Worm (Caenorhabditis elegans) whole organism, L1 larva: ENCODE data around the gene npr-43.
A peak's percentile ranks its signal among the peaks of the same experiment; 100 is the strongest.

Experiments used
- C04F5.9 ChIP-seq: sonication (generic microtip); optimal IDR thresholded peaks from 2 replicates; lab custom pipeline; 2016; ENCODE audit warnings: missing genetic modification characterization, missing compliant biosample characterization
- F16B12.6 ChIP-seq: fragments of 150-350 bp; optimal IDR thresholded peaks from 2 replicates; lab custom pipeline; 2014; ENCODE audit warnings: missing biosample characterization, missing genetic modification characterization
- alr-1 ChIP-seq: fragments of 200-800 bp; sonication (Bioruptor generic); optimal IDR thresholded peaks from 2 replicates; lab custom pipeline; 2018; ENCODE audit warnings: borderline replicate concordance, mild to moderate bottlenecking, missing genetic modification characterization, missing compliant biosample characterization
- blmp-1 ChIP-seq: fragments of 150-350 bp; optimal IDR thresholded peaks from 2 replicates; lab custom pipeline; 2014; ENCODE audit warnings: missing biosample characterization, missing genetic modification characterization
- ceh-63 ChIP-seq: fragments of 200-800 bp; sonication (Bioruptor generic); optimal IDR thresholded peaks from 2 replicates; lab custom pipeline; 2018; ENCODE audit warnings: mild to moderate bottlenecking, missing genetic modification characterization, missing compliant biosample characterization
- ceh-8 ChIP-seq: fragments of 200-800 bp; sonication (Bioruptor generic); optimal IDR thresholded peaks from 2 replicates; lab custom pipeline; 2018; ENCODE audit warnings: mild to moderate bottlenecking, missing genetic modification characterization, moderate library complexity, missing compliant biosample characterization
- ceh-82 ChIP-seq, 3 experiments: fragments of 150-350 bp in 1 of 3; sonication (generic microtip) in 2 of 3; optimal IDR thresholded peaks; 2 replicates each; lab custom pipeline; 2014 to 2017; ENCODE audit warnings: missing biosample characterization in 3 of 3, missing genetic modification characterization in 3 of 3
- ces-1 ChIP-seq: fragments of 150-350 bp; optimal IDR thresholded peaks from 2 replicates; lab custom pipeline; 2014; ENCODE audit warnings: missing biosample characterization, missing genetic modification reagents, missing genetic modification characterization
- dpl-1 ChIP-seq, 3 experiments: fragments of 150-350 bp in 2 of 3; sonication (generic microtip) in 1 of 3; optimal IDR thresholded peaks; 2 replicates each; lab custom pipeline; 2014 to 2017; ENCODE audit warnings: missing biosample characterization in 3 of 3, missing genetic modification characterization in 3 of 3, missing genetic modification reagents in 3 of 3
- dsc-1 ChIP-seq: sonication (generic microtip); optimal IDR thresholded peaks from 2 replicates; lab custom pipeline; 2016; ENCODE audit warnings: mild to moderate bottlenecking, missing genetic modification characterization, missing compliant biosample characterization
- efl-3 ChIP-seq: fragments of 200-800 bp; sonication (Bioruptor generic); optimal IDR thresholded peaks from 2 replicates; lab custom pipeline; 2018; ENCODE audit warnings: mild to moderate bottlenecking, missing genetic modification characterization, missing compliant biosample characterization
- egl-27 ChIP-seq, 2 experiments: fragments of 150-350 bp in 1 of 2; sonication (generic microtip); optimal IDR thresholded peaks; 3 replicates each; lab custom pipeline; 2017 to 2018; ENCODE audit warnings: missing biosample characterization in 2 of 2, missing genetic modification characterization in 2 of 2, missing genetic modification reagents in 2 of 2
- elt-3 ChIP-seq, 6 experiments: fragments of 150-350 bp in 1 of 6; sonication (generic microtip); optimal IDR thresholded peaks; 2 replicates each; lab custom pipeline; 2017 to 2018; ENCODE audit warnings: missing biosample characterization in 6 of 6, missing genetic modification characterization in 6 of 6, inconsistent platforms in 1 of 6
- grh-1 ChIP-seq: fragments of 200-800 bp; sonication (Bioruptor generic); IDR thresholded peaks from 2 replicates; pipeline ENCODE4 v1.3.6; 2022; ENCODE audit warnings: missing genetic modification reagents, missing genetic modification characterization, missing compliant biosample characterization
- hlh-17 ChIP-seq: fragments of 200-800 bp; sonication (Bioruptor generic); optimal IDR thresholded peaks from 2 replicates; lab custom pipeline; 2018; ENCODE audit warnings: missing genetic modification characterization, mild to moderate bottlenecking, missing compliant biosample characterization, moderate library complexity, borderline replicate concordance
- hpl-2 ChIP-seq: fragments of 150-350 bp; optimal IDR thresholded peaks from 2 replicates; lab custom pipeline; 2014; ENCODE audit warnings: missing biosample characterization, missing genetic modification reagents, missing genetic modification characterization
- irx-1 ChIP-seq: sonication (generic microtip); optimal IDR thresholded peaks from 2 replicates; lab custom pipeline; 2016; ENCODE audit warnings: missing genetic modification characterization, missing compliant biosample characterization
- jun-1 ChIP-seq: fragments of 150-350 bp; optimal IDR thresholded peaks from 2 replicates; lab custom pipeline; 2014; ENCODE audit warnings: missing biosample characterization, missing genetic modification reagents, missing genetic modification characterization
- lin-13 ChIP-seq: fragments of 150-350 bp; optimal IDR thresholded peaks from 2 replicates; lab custom pipeline; 2014; ENCODE audit warnings: missing biosample characterization, missing genetic modification reagents, missing genetic modification characterization
- lin-14 ChIP-seq: fragments of 200-800 bp; sonication (Bioruptor generic); optimal IDR thresholded peaks from 2 replicates; lab custom pipeline; 2018; ENCODE audit warnings: mild to moderate bottlenecking, missing genetic modification characterization, moderate library complexity, missing compliant biosample characterization
- lin-15B ChIP-seq: fragments of 150-350 bp; sonication (generic microtip); optimal IDR thresholded peaks from 3 replicates; lab custom pipeline; 2014; ENCODE audit warnings: missing biosample characterization, missing genetic modification characterization
- lin-35 ChIP-seq, 2 experiments: fragments of 150-350 bp; optimal IDR thresholded peaks; 2 replicates each; lab custom pipeline; 2014; ENCODE audit warnings: missing biosample characterization in 2 of 2, missing genetic modification characterization in 2 of 2, missing genetic modification reagents in 2 of 2
- lin-39 ChIP-seq: fragments of 150-350 bp; optimal IDR thresholded peaks from 2 replicates; lab custom pipeline; 2014; ENCODE audit warnings: missing biosample characterization, missing genetic modification reagents, missing genetic modification characterization
- lir-3 ChIP-seq: sonication (generic microtip); optimal IDR thresholded peaks from 2 replicates; lab custom pipeline; 2016; ENCODE audit warnings: mild to moderate bottlenecking, missing genetic modification characterization, moderate library complexity, missing compliant biosample characterization; ENCODE audit not compliant: poor library complexity
- mdl-1 ChIP-seq, 2 experiments: fragments of 150-350 bp; optimal IDR thresholded peaks; 2 replicates each; lab custom pipeline; 2014 to 2017; ENCODE audit warnings: missing biosample characterization in 2 of 2, missing genetic modification characterization in 2 of 2, inconsistent platforms in 1 of 2
- mep-1 ChIP-seq: fragments of 150-350 bp; optimal IDR thresholded peaks from 2 replicates; lab custom pipeline; 2014; ENCODE audit warnings: missing biosample characterization, missing genetic modification characterization
- nhr-237 ChIP-seq: fragments of 150-350 bp; optimal IDR thresholded peaks from 2 replicates; lab custom pipeline; 2014; ENCODE audit warnings: missing biosample characterization, missing genetic modification characterization
- nhr-47 ChIP-seq: sonication (generic microtip); optimal IDR thresholded peaks from 2 replicates; lab custom pipeline; 2016; ENCODE audit warnings: mild to moderate bottlenecking, missing genetic modification characterization, moderate library complexity, missing compliant biosample characterization
- nhr-71 ChIP-seq: sonication (generic microtip); optimal IDR thresholded peaks from 2 replicates; lab custom pipeline; 2016; ENCODE audit warnings: mild to moderate bottlenecking, missing genetic modification characterization, moderate library complexity, missing compliant biosample characterization
- nhr-76 ChIP-seq: sonication (generic microtip); optimal IDR thresholded peaks from 2 replicates; lab custom pipeline; 2017; ENCODE audit warnings: missing biosample characterization, missing genetic modification characterization
- nhr-77 ChIP-seq: fragments of 150-350 bp; optimal IDR thresholded peaks from 2 replicates; lab custom pipeline; 2014; ENCODE audit warnings: missing biosample characterization, missing genetic modification characterization
- nhr-90 ChIP-seq: sonication (generic microtip); optimal IDR thresholded peaks from 2 replicates; lab custom pipeline; 2016; ENCODE audit warnings: mild to moderate bottlenecking, missing genetic modification characterization, missing compliant biosample characterization; ENCODE audit not compliant: poor library complexity
- pax-3 ChIP-seq: fragments of 200-800 bp; sonication (Bioruptor generic); optimal IDR thresholded peaks from 2 replicates; lab custom pipeline; 2018; ENCODE audit warnings: mild to moderate bottlenecking, missing genetic modification characterization, moderate library complexity, missing compliant biosample characterization
- pqm-1 ChIP-seq: sonication (generic microtip); optimal IDR thresholded peaks from 3 replicates; lab custom pipeline; 2017; ENCODE audit warnings: missing biosample characterization, missing genetic modification characterization
- skn-1 ChIP-seq: fragments of 150-350 bp; optimal IDR thresholded peaks from 2 replicates; lab custom pipeline; 2014; ENCODE audit warnings: missing biosample characterization, missing genetic modification characterization
- sox-4 ChIP-seq: sonication (generic microtip); optimal IDR thresholded peaks from 2 replicates; lab custom pipeline; 2016; ENCODE audit warnings: missing genetic modification characterization, missing compliant biosample characterization
- sptf-1 ChIP-seq: fragments of 150-350 bp; optimal IDR thresholded peaks from 2 replicates; lab custom pipeline; 2014; ENCODE audit warnings: missing biosample characterization, missing genetic modification characterization
- sup-37 ChIP-seq: fragments of 200-800 bp; sonication (Bioruptor generic); optimal IDR thresholded peaks from 2 replicates; lab custom pipeline; 2018; ENCODE audit warnings: mild to moderate bottlenecking, missing genetic modification characterization, missing compliant biosample characterization
- tbx-2 ChIP-seq: sonication (generic microtip); optimal IDR thresholded peaks from 2 replicates; lab custom pipeline; 2016; ENCODE audit warnings: missing genetic modification characterization, missing compliant biosample characterization
- unc-130 ChIP-seq: fragments of 150-350 bp; optimal IDR thresholded peaks from 2 replicates; lab custom pipeline; 2017; ENCODE audit warnings: missing biosample characterization, missing genetic modification characterization, inconsistent platforms
- unc-62 ChIP-seq: fragments of 150-350 bp; optimal IDR thresholded peaks from 2 replicates; lab custom pipeline; 2014; ENCODE audit warnings: missing biosample characterization, missing genetic modification reagents, missing genetic modification characterization
- unc-86 ChIP-seq: sonication (generic microtip); optimal IDR thresholded peaks from 2 replicates; lab custom pipeline; 2016; ENCODE audit warnings: missing genetic modification characterization, missing compliant biosample characterization
- zag-1 ChIP-seq: fragments of 150-350 bp; optimal IDR thresholded peaks from 2 replicates; lab custom pipeline; 2014; ENCODE audit warnings: missing biosample characterization, missing genetic modification characterization
- ztf-11 ChIP-seq, 2 experiments: sonication (generic microtip); optimal IDR thresholded peaks; 2 replicates each; lab custom pipeline; 2016 to 2017; ENCODE audit warnings: missing genetic modification characterization in 2 of 2, missing biosample characterization in 1 of 2, missing compliant biosample characterization in 1 of 2

Gene npr-43

ce11 chrV:14350949-14351348 is 27.9 kb downstream of the npr-43 start (continued):
- peak; percentile 73 for TF ChIP-seq skn-1 (tag; lab: Kevin White, UChicago)
- peak; percentile 39 for TF ChIP-seq lir-3 (tag; lab: Kevin White, UChicago)
- peak; percentile 96 for TF ChIP-seq lin-14 (GFP tag; lab: Kevin White, UChicago)
- TF ChIP-seq lin-13 (GFP tag; lab: Kevin White, UChicago): peak; percentile 63
- TF ChIP-seq unc-62: no peak
- TF ChIP-seq nhr-71 (tag; lab: Kevin White, UChicago): peak; percentile 82
- peak; percentile 58 for TF ChIP-seq nhr-237 (tag; lab: Kevin White, UChicago)
- no peak for TF ChIP-seq lin-39 (tag; lab: Kevin White, UChicago)
- peak; percentile 38 for TF ChIP-seq hpl-2 (GFP tag; lab: Kevin White, UChicago)
- peak; percentile 73 for TF ChIP-seq unc-86
- peak; percentile 85 for TF ChIP-seq pax-3 (tag; lab: Kevin White, UChicago)
- no peak for TF ChIP-seq nhr-76 (tag; lab: Kevin White, UChicago)
- peak; percentile 13 to 19 for TF ChIP-seq egl-27 (tag; optimal IDR thresholded peaks at IDR 0.05; lab: Kevin White, UChicago)
- TF ChIP-seq efl-3 (GFP tag; lab: Kevin White, UChicago): no peak
- peak; percentile 77 for TF ChIP-seq nhr-47
- peak; percentile 64 for TF ChIP-seq blmp-1 (tag; lab: Kevin White, UChicago)
- TF ChIP-seq grh-1 (GFP tag; lab: Robert Waterston, UW): peak; percentile 56; the same call in 1 of the 2 replicates
- peak; percentile 83 to 85 for TF ChIP-seq lin-35 (GFP tag; optimal IDR thresholded peaks at IDR 0.05; lab: Kevin White, UChicago)
- TF ChIP-seq dsc-1: peak; percentile 35
- peak; percentile 35 for TF ChIP-seq irx-1 (tag; lab: Kevin White, UChicago)

ce11 chrV:14350498-14350897 is 28.4 kb downstream of the npr-43 start:
- TF ChIP-seq blmp-1 (tag; lab: Kevin White, UChicago): peak; percentile 44
- no peak for TF ChIP-seq nhr-90 (tag; lab: Kevin White, UChicago)
- peak in 1 of 2 experiments; percentile 35 for TF ChIP-seq lin-35 (GFP tag; optimal IDR thresholded peaks at IDR 0.05; lab: Kevin White, UChicago)
- no peak for TF ChIP-seq elt-3 (tag; optimal IDR thresholded peaks at IDR 0.05; lab: Kevin White, UChicago)

ce11 chrV:14347234-14347826 is 31.6 kb downstream of the npr-43 start, which contains the start of gene cept-2:
Gene cept-2, plus strand, starts transcription at chrV:14347766.
- peak; percentile 68 for TF ChIP-seq hpl-2 (GFP tag; lab: Kevin White, UChicago)
- TF ChIP-seq zag-1 (tag; lab: Kevin White, UChicago): peak; percentile 66
- TF ChIP-seq lin-14 (GFP tag; lab: Kevin White, UChicago): peak; percentile 96
- peak; percentile 96 for TF ChIP-seq nhr-47
- peak; percentile 91 for TF ChIP-seq blmp-1 (tag; lab: Kevin White, UChicago)
- TF ChIP-seq sup-37 (GFP tag; lab: Kevin White, UChicago): peak; percentile 33
- no peak for TF ChIP-seq hlh-17 (GFP tag; lab: Kevin White, UChicago)
- no peak for TF ChIP-seq unc-62
- TF ChIP-seq mep-1 (tag; lab: Kevin White, UChicago): peak; percentile 94
- TF ChIP-seq mdl-1 (tag; optimal IDR thresholded peaks at IDR 0.05; lab: Kevin White, UChicago): peak in 1 of 2 experiments; percentile 82
- peak; percentile 86 to 89 (median 87) for TF ChIP-seq dpl-1 (GFP tag; optimal IDR thresholded peaks at IDR 0.05; lab: Kevin White, UChicago)
- peak; percentile 87 to 88 for TF ChIP-seq lin-35 (GFP tag; optimal IDR thresholded peaks at IDR 0.05; lab: Kevin White, UChicago)
- peak; percentile 95 for TF ChIP-seq skn-1 (tag; lab: Kevin White, UChicago)
- TF ChIP-seq C04F5.9 (tag; lab: Kevin White, UChicago): peak; percentile 80
- TF ChIP-seq ceh-82 (tag; optimal IDR thresholded peaks at IDR 0.05; lab: Kevin White, UChicago): peak; percentile 84 to 95 (median 94)
- TF ChIP-seq jun-1 (tag; lab: Kevin White, UChicago): peak; percentile 84
- TF ChIP-seq lin-15B: peak; percentile 67
- TF ChIP-seq ces-1 (GFP tag; lab: Kevin White, UChicago): no peak
- peak; percentile 84 for TF ChIP-seq ceh-8
- TF ChIP-seq pqm-1 (tag; lab: Kevin White, UChicago): no peak
- TF ChIP-seq sptf-1 (tag; lab: Kevin White, UChicago): no peak
- peak; percentile 56 for TF ChIP-seq F16B12.6
- peak; percentile 94 for TF ChIP-seq tbx-2
- TF ChIP-seq lin-39 (tag; lab: Kevin White, UChicago): peak; percentile 70
- TF ChIP-seq nhr-77 (tag; lab: Kevin White, UChicago): peak; percentile 92
- peak; percentile 82 for TF ChIP-seq irx-1 (tag; lab: Kevin White, UChicago)
- peak; percentile 94 for TF ChIP-seq dsc-1
- peak; percentile 31 for TF ChIP-seq efl-3 (GFP tag; lab: Kevin White, UChicago)
- no peak for TF ChIP-seq alr-1 (tag; lab: Kevin White, UChicago)
- peak; percentile 89 for TF ChIP-seq sox-4 (tag; lab: Kevin White, UChicago)
- TF ChIP-seq ceh-63 (GFP tag; lab: Kevin White, UChicago): no peak
- TF ChIP-seq ztf-11 (tag; optimal IDR thresholded peaks at IDR 0.05; lab: Kevin White, UChicago): peak in 1 of 2 experiments; percentile 91
- TF ChIP-seq unc-86: peak; percentile 92
- peak; percentile 66 for TF ChIP-seq unc-130
